Fruit fly (Drosophila melanogaster) whole organism, embryonic: ENCODE results near the gene CG42258.
A peak's percentile ranks its signal among the peaks of the same experiment; 100 is the strongest.

ENCODE experiments used
- BtbVII ChIP-seq: fragments of 200-800 bp; sonication (Bioruptor generic); optimal IDR thresholded peaks from 3 replicates; lab custom pipeline; 2017; ENCODE audit warnings: missing biosample characterization, mild to moderate bottlenecking, missing genetic modification characterization
- CG10147 ChIP-seq: fragments of 200-800 bp; sonication (Bioruptor generic); optimal IDR thresholded peaks from 2 replicates; lab custom pipeline; 2019; ENCODE audit warnings: missing biosample characterization, mild to moderate bottlenecking, missing genetic modification characterization, moderate library complexity
- CG10267 ChIP-seq: fragments of 200-800 bp; sonication (Bioruptor generic); optimal IDR thresholded peaks from 2 replicates; lab custom pipeline; 2018; ENCODE audit warnings: missing biosample characterization, mild to moderate bottlenecking, missing genetic modification characterization, moderate library complexity
- CG10543 ChIP-seq: fragments of 200-800 bp; sonication (Bioruptor generic); optimal IDR thresholded peaks from 3 replicates; lab custom pipeline; 2017; ENCODE audit warnings: missing biosample characterization, mild to moderate bottlenecking, missing genetic modification characterization, moderate library complexity
- CG11085 ChIP-seq: fragments of 200-800 bp; sonication (Bioruptor generic); IDR thresholded peaks from 2 replicates; pipeline ENCODE4 v1.3.6; 2022; ENCODE audit warnings: missing biosample characterization, missing genetic modification characterization
- CG12155 ChIP-seq: fragments of 200-800 bp; sonication (Bioruptor generic); optimal IDR thresholded peaks from 3 replicates; lab custom pipeline; 2016; ENCODE audit warnings: missing biosample characterization, missing genetic modification characterization
- CG12391 ChIP-seq: fragments of 200-800 bp; sonication (Bioruptor generic); optimal IDR thresholded peaks from 3 replicates; lab custom pipeline; 2018; ENCODE audit warnings: missing biosample characterization, mild to moderate bottlenecking, missing genetic modification characterization, moderate library complexity
- CG13424 ChIP-seq: fragments of 200-800 bp; sonication (Bioruptor generic); optimal IDR thresholded peaks from 2 replicates; lab custom pipeline; 2019; ENCODE audit warnings: missing biosample characterization, mild to moderate bottlenecking, missing genetic modification characterization, moderate library complexity
- CG14050 ChIP-seq: fragments of 200-800 bp; sonication (Bioruptor generic); IDR thresholded peaks from 3 replicates; pipeline ENCODE4 v1.3.6; 2022; ENCODE audit warnings: missing biosample characterization, missing genetic modification characterization
- CG16815 ChIP-seq: fragments of 200-800 bp; sonication (Bioruptor generic); optimal IDR thresholded peaks from 3 replicates; lab custom pipeline; 2017; ENCODE audit warnings: missing biosample characterization, mild to moderate bottlenecking, missing genetic modification characterization
- CG17568 ChIP-seq: fragments of 200-800 bp; sonication (Bioruptor generic); optimal IDR thresholded peaks from 2 replicates; lab custom pipeline; 2018; ENCODE audit warnings: missing biosample characterization, mild to moderate bottlenecking, missing genetic modification characterization, moderate library complexity
- CG1832 ChIP-seq: fragments of 200-800 bp; sonication (Bioruptor generic); optimal IDR thresholded peaks from 2 replicates; lab custom pipeline; 2017; ENCODE audit warnings: missing biosample characterization, mild to moderate bottlenecking, missing genetic modification characterization, inconsistent platforms
- CG2116 ChIP-seq: fragments of 200-800 bp; sonication (Bioruptor generic); optimal IDR thresholded peaks from 3 replicates; lab custom pipeline; 2018; ENCODE audit warnings: missing biosample characterization, mild to moderate bottlenecking, missing genetic modification characterization
- CG2712 ChIP-seq: fragments of 200-800 bp; optimal IDR thresholded peaks from 3 replicates; lab custom pipeline; 2019; ENCODE audit warnings: missing biosample characterization, mild to moderate bottlenecking, missing genetic modification characterization, moderate library complexity
- CG31388 ChIP-seq: fragments of 200-800 bp; sonication (Bioruptor generic); optimal IDR thresholded peaks from 2 replicates; lab custom pipeline; 2016; ENCODE audit warnings: missing biosample characterization, missing genetic modification characterization
- CG4328 ChIP-seq: fragments of 200-800 bp; sonication (Bioruptor generic); optimal IDR thresholded peaks from 3 replicates; lab custom pipeline; 2017; ENCODE audit warnings: missing biosample characterization, missing genetic modification reagents, missing genetic modification characterization
- CG43689 ChIP-seq: fragments of 200-800 bp; sonication (Bioruptor generic); IDR thresholded peaks from 2 replicates; pipeline ENCODE4 v1.3.6; 2022; ENCODE audit warnings: missing biosample characterization, missing genetic modification characterization
- CG6689 ChIP-seq: fragments of 200-800 bp; sonication (Bioruptor generic); IDR thresholded peaks from 2 replicates; pipeline ENCODE4 v1.3.6; 2022; ENCODE audit warnings: missing biosample characterization, missing genetic modification characterization
- CG6854 ChIP-seq: fragments of 200-800 bp; sonication (Bioruptor generic); optimal IDR thresholded peaks from 3 replicates; lab custom pipeline; 2017; ENCODE audit warnings: missing biosample characterization, mild to moderate bottlenecking, missing genetic modification characterization
- CG7839 ChIP-seq: fragments of 200-800 bp; sonication (Bioruptor generic); optimal IDR thresholded peaks from 3 replicates; lab custom pipeline; 2018; ENCODE audit warnings: missing biosample characterization, mild to moderate bottlenecking, missing genetic modification characterization, moderate library complexity
- CG7987 ChIP-seq: fragments of 200-800 bp; sonication (Bioruptor generic); optimal IDR thresholded peaks from 2 replicates; lab custom pipeline; 2018; ENCODE audit warnings: missing biosample characterization, mild to moderate bottlenecking, missing genetic modification characterization, moderate library complexity
- CkIIα-i1 ChIP-seq: fragments of 200-800 bp; sonication (Bioruptor generic); IDR thresholded peaks from 2 replicates; pipeline ENCODE4 v1.3.6; 2022; ENCODE audit warnings: missing biosample characterization, missing genetic modification characterization
- D19A ChIP-seq: fragments of 200-800 bp; optimal IDR thresholded peaks from 3 replicates; lab custom pipeline; 2019; ENCODE audit warnings: missing biosample characterization, mild to moderate bottlenecking, missing genetic modification characterization, moderate library complexity
- Dp ChIP-seq: fragments of 200-800 bp; sonication (Bioruptor generic); optimal IDR thresholded peaks from 2 replicates; lab custom pipeline; 2018; ENCODE audit warnings: missing biosample characterization, mild to moderate bottlenecking, missing genetic modification characterization, moderate library complexity
- Dref ChIP-seq: fragments of 200-800 bp; sonication (Bioruptor generic); IDR thresholded peaks from 2 replicates; pipeline ENCODE4 v1.3.6; 2022; ENCODE audit warnings: missing biosample characterization, missing genetic modification characterization
- Drgx ChIP-seq: fragments of 200-800 bp; sonication (Bioruptor generic); IDR thresholded peaks from 2 replicates; pipeline ENCODE4 v1.3.6; 2022; ENCODE audit warnings: missing biosample characterization, missing genetic modification characterization
- HLHmδ ChIP-seq: fragments of 200-800 bp; sonication (Bioruptor generic); optimal IDR thresholded peaks from 2 replicates; lab custom pipeline; 2018; ENCODE audit warnings: missing biosample characterization, mild to moderate bottlenecking, missing genetic modification characterization, moderate library complexity
- Med ChIP-seq: fragments of 200-800 bp; sonication (Bioruptor generic); peaks from one replicate; lab custom pipeline; 2016; ENCODE audit warnings: missing biosample characterization, missing genetic modification characterization, mild to moderate bottlenecking, inconsistent platforms, moderate library complexity
- Poxn ChIP-seq: fragments of 200-800 bp; sonication (Bioruptor generic); IDR thresholded peaks from 2 replicates; pipeline ENCODE4 v1.3.6; 2022; ENCODE audit warnings: missing biosample characterization, missing genetic modification characterization
- Rfx ChIP-seq: fragments of 200-800 bp; sonication (Bioruptor generic); IDR thresholded peaks from 2 replicates; pipeline ENCODE4 v1.3.6; 2022; ENCODE audit warnings: missing biosample characterization, missing genetic modification characterization
- Scr ChIP-seq: fragments of 200-800 bp; sonication (Bioruptor generic); IDR thresholded peaks from 2 replicates; pipeline ENCODE4 v1.3.6; 2022; ENCODE audit warnings: missing biosample characterization, missing genetic modification characterization; ENCODE audit not compliant: partially characterized antibody
- Spps ChIP-seq: fragments of 200-800 bp; sonication (Bioruptor generic); optimal IDR thresholded peaks from 2 replicates; lab custom pipeline; 2018; ENCODE audit warnings: missing biosample characterization, mild to moderate bottlenecking, missing genetic modification characterization
- btn ChIP-seq: fragments of 200-800 bp; sonication (Bioruptor generic); optimal IDR thresholded peaks from 2 replicates; lab custom pipeline; 2016; ENCODE audit warnings: missing biosample characterization, missing genetic modification characterization
- crp ChIP-seq, 2 experiments: fragments of 200-800 bp; sonication (Bioruptor generic); optimal IDR thresholded peaks; 2 replicates in 1 of 2; 3 replicates in 1 of 2; lab custom pipeline; 2017; ENCODE audit warnings: missing biosample characterization in 2 of 2, missing genetic modification characterization in 2 of 2, mild to moderate bottlenecking in 1 of 2, moderate library complexity in 1 of 2
- dimm ChIP-seq: fragments of 200-800 bp; sonication (Bioruptor generic); IDR thresholded peaks from 2 replicates; pipeline ENCODE4 v1.3.6; 2022; ENCODE audit warnings: missing biosample characterization, missing genetic modification characterization
- dpn ChIP-seq, 2 experiments: fragments of 200-800 bp; sonication (Bioruptor generic); optimal IDR thresholded peaks; 3 replicates each; lab custom pipeline; 2016; ENCODE audit warnings: missing biosample characterization in 2 of 2, missing genetic modification characterization in 2 of 2
- eyg ChIP-seq: fragments of 200-800 bp; sonication (Bioruptor generic); optimal IDR thresholded peaks from 3 replicates; lab custom pipeline; 2016; ENCODE audit warnings: missing biosample characterization, missing genetic modification characterization
- hbn ChIP-seq: fragments of 200-800 bp; sonication (Bioruptor generic); IDR thresholded peaks from 2 replicates; pipeline ENCODE4 v1.3.6; 2022; ENCODE audit warnings: missing biosample characterization, missing genetic modification characterization; ENCODE audit not compliant: partially characterized antibody
- inv ChIP-seq: fragments of 200-800 bp; sonication (Bioruptor generic); IDR thresholded peaks from 2 replicates; pipeline ENCODE4 v1.3.6; 2022; ENCODE audit warnings: missing biosample characterization, missing genetic modification characterization; ENCODE audit not compliant: partially characterized antibody
- onecut ChIP-seq: fragments of 200-800 bp; sonication (Bioruptor generic); IDR thresholded peaks from 2 replicates; pipeline ENCODE4 v1.3.6; 2022; ENCODE audit warnings: missing biosample characterization, missing genetic modification characterization
- p53 ChIP-seq: fragments of 200-800 bp; sonication (Bioruptor generic); optimal IDR thresholded peaks from 2 replicates; lab custom pipeline; 2016; ENCODE audit warnings: missing biosample characterization, missing genetic modification characterization
- pan ChIP-seq, 4 experiments: fragments of >200 bp in 3 of 4; fragments of 200-800 bp in 1 of 4; sonication (Bioruptor generic) in 1 of 4; optimal IDR thresholded peaks in 3 of 4; IDR thresholded peaks in 1 of 4; 2 replicates each; pipeline versions ENCODE4 v1.3.6 to Lab custom; 2017 to 2022; ENCODE audit warnings: missing biosample characterization in 2 of 4, missing genetic modification characterization in 2 of 4, mixed read lengths in 1 of 4
- pb ChIP-seq: fragments of 200-800 bp; sonication (Bioruptor generic); optimal IDR thresholded peaks from 3 replicates; lab custom pipeline; 2016; ENCODE audit warnings: missing biosample characterization, missing genetic modification characterization
- prd ChIP-seq, 3 experiments: fragments of >200 bp in 2 of 3; fragments of 200-800 bp in 1 of 3; sonication (Bioruptor generic) in 1 of 3; optimal IDR thresholded peaks in 2 of 3; IDR thresholded peaks in 1 of 3; 2 replicates in 2 of 3; 3 replicates in 1 of 3; pipeline versions ENCODE4 v1.3.6 to Lab custom; 2017 to 2022; ENCODE audit warnings: missing biosample characterization in 1 of 3, missing genetic modification characterization in 1 of 3
- psq ChIP-seq: fragments of 200-800 bp; sonication (Bioruptor generic); optimal IDR thresholded peaks from 2 replicates; lab custom pipeline; 2017; ENCODE audit warnings: missing biosample characterization, missing genetic modification characterization
- ro ChIP-seq: fragments of 200-800 bp; sonication (Bioruptor generic); IDR thresholded peaks from 2 replicates; pipeline ENCODE4 v1.3.6; 2022; ENCODE audit warnings: missing biosample characterization, missing genetic modification characterization
- sisA ChIP-seq: fragments of 200-800 bp; sonication (Bioruptor generic); IDR thresholded peaks from 2 replicates; pipeline ENCODE4 v1.3.6; 2022; ENCODE audit warnings: missing biosample characterization, missing genetic modification characterization
- tio ChIP-seq: fragments of 200-800 bp; sonication (Bioruptor generic); optimal IDR thresholded peaks from 2 replicates; lab custom pipeline; 2017; ENCODE audit warnings: missing biosample characterization, missing genetic modification characterization, inconsistent platforms
- zf30C ChIP-seq: fragments of 200-800 bp; sonication (Bioruptor generic); optimal IDR thresholded peaks from 3 replicates; lab custom pipeline; 2018; ENCODE audit warnings: missing biosample characterization, mild to moderate bottlenecking, missing genetic modification characterization

Gene CG42258

DNA sequence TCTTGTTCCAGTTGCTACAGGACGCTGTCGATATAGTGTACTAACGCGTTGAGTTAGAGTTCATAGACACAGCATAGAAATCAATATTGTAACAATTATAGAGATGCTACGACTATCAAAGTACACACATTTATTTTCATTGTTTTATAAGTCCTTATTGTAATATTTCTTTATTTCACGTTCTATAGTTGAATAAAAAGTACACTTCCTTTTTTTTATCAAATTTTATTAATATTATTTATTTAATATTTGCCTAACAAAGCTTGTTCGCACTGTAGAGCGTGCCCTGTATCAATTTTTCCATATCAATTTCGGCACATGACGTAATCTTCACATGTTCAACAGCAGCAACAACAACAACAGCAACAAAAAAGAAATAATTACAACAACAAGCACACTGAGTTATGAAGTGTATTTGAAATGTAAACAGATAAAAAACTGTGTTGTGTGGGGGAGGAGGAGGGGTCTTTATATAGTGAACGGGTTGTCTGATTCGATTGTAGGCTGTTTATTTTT, 10.7 kb downstream of the CG42258 start (continued):
- TF ChIP-seq BtbVII (GFP tag; lab: Kevin White, UChicago) (peak; percentile 83), CG31388 (GFP tag; lab: Kevin White, UChicago) (no peak), CG2116 (peak; percentile 50), CG12391 (tag; lab: Kevin White, UChicago) (peak; percentile 84), CG10267 (tag; lab: Kevin White, UChicago) (peak; percentile 72), Scr (GFP tag; lab: Robert Waterston, UW) (no peak), pb (GFP tag; lab: Kevin White, UChicago) (no peak), Drgx (GFP tag; lab: Robert Waterston, UW) (peak; percentile 64), CG13424 (tag; lab: Kevin White, UChicago) (peak; percentile 91), Rfx (peak; percentile 82), CG10147 (GFP tag; lab: Kevin White, UChicago) (peak; percentile 80), Spps (tag; lab: Kevin White, UChicago) (peak; percentile 14), onecut (0 out of 2 replicates have a peak, but pooled peaks have one; percentile 30), CG10543 (peak; percentile 92), dimm (no peak), tio (GFP tag; lab: Kevin White, UChicago) (peak; percentile 72), inv (GFP tag; lab: Robert Waterston, UW) (no peak), hbn (no peak), psq (GFP tag; lab: Kevin White, UChicago) (peak; percentile 20), CkIIα-i1 (GFP tag; lab: Robert Waterston, UW) (no peak), Dp (GFP tag; lab: Kevin White, UChicago) (no peak), dpn (GFP tag; optimal IDR thresholded peaks at IDR 0.05; lab: Kevin White, UChicago) (peak; percentile 4 to 70), Med (GFP tag; lab: Kevin White, UChicago) (peak; percentile 81), CG43689 (GFP tag; lab: Robert Waterston, UW) (no peak), CG14050 (GFP tag; lab: Robert Waterston, UW) (peak; percentile 71), D19A (tag; lab: Kevin White, UChicago) (peak; percentile 82), btn (GFP tag; lab: Kevin White, UChicago) (no peak), CG16815 (GFP tag; lab: Kevin White, UChicago) (peak; percentile 55), eyg (GFP tag; lab: Kevin White, UChicago) (no peak), CG1832 (no peak), CG17568 (GFP tag; lab: Kevin White, UChicago) (peak; percentile 39), CG7987 (GFP tag; lab: Kevin White, UChicago) (peak; percentile 71), ro (GFP tag; lab: Robert Waterston, UW) (no peak), crp (GFP tag; optimal IDR thresholded peaks at IDR 0.05; lab: Kevin White, UChicago) (no peak), CG12155 (GFP tag; lab: Kevin White, UChicago) (peak; percentile 69), CG7839 (tag; lab: Kevin White, UChicago) (peak; percentile 88), prd (optimal IDR thresholded peaks at IDR 0.05; lab: Kevin White, UChicago) (no peak), prd (GFP tag; IDR thresholded peaks at IDR 0.05; lab: Robert Waterston, UW) (peak; percentile 78), Dref (GFP tag; lab: Robert Waterston, UW) (no peak), HLHmδ (GFP tag; lab: Kevin White, UChicago) (no peak), CG11085 (no peak), CG6854 (GFP tag; lab: Kevin White, UChicago) (peak; percentile 71), Poxn (GFP tag; lab: Robert Waterston, UW) (no peak), CG4328 (peak; percentile 79), pan (optimal IDR thresholded peaks at IDR 0.05; lab: Kevin White, UChicago) (no peak), pan (GFP tag; optimal IDR thresholded peaks at IDR 0.05 in 1 of 2, IDR thresholded peaks at IDR 0.05 in 1 of 2) (peak in 1 of 2 experiments; percentile 79), CG2712 (tag; lab: Kevin White, UChicago) (peak; percentile 88), zf30C (GFP tag; lab: Kevin White, UChicago) (no peak), p53 (GFP tag; lab: Kevin White, UChicago) (no peak), sisA (GFP tag; lab: Robert Waterston, UW) (peak; percentile 71), CG6689 (GFP tag; lab: Robert Waterston, UW) (peak; percentile 81)
